Worm (Caenorhabditis elegans) whole organism, L3 larva: Measurements from ENCODE around the gene F20B10.3.

Experiments used
- ZK546.5 ChIP-seq: sonication (generic microtip); optimal IDR thresholded peaks from 2 replicates; lab custom pipeline; 2017; ENCODE audit warnings: missing biosample characterization, missing genetic modification characterization
- aly-2 ChIP-seq: fragments of 150-350 bp; optimal IDR thresholded peaks from 2 replicates; lab custom pipeline; 2014; ENCODE audit warnings: missing biosample characterization, missing genetic modification characterization
- ama-1 ChIP-seq: fragments of 150-350 bp; optimal IDR thresholded peaks from 2 replicates; lab custom pipeline; 2018
- egl-27 ChIP-seq: sonication (generic microtip); optimal IDR thresholded peaks from 4 replicates; lab custom pipeline; 2017; ENCODE audit warnings: missing biosample characterization, missing genetic modification reagents, missing genetic modification characterization
- elt-3 ChIP-seq, 3 experiments: fragments of 150-350 bp in 1 of 3; sonication (generic microtip) in 2 of 3; optimal IDR thresholded peaks; 2 replicates in 2 of 3; 4 replicates in 1 of 3; lab custom pipeline; 2014 to 2017; ENCODE audit warnings: missing biosample characterization in 3 of 3, missing genetic modification characterization in 3 of 3
- nfya-1 ChIP-seq: sonication (generic microtip); optimal IDR thresholded peaks from 2 replicates; lab custom pipeline; 2017; ENCODE audit warnings: missing genetic modification characterization, mild to moderate bottlenecking, missing compliant biosample characterization, antibody characterized with exemption, moderate library complexity; ENCODE audit not compliant: insufficient read depth
- pha-4 ChIP-seq: fragments of 150-350 bp; optimal IDR thresholded peaks from 2 replicates; lab custom pipeline; 2014; ENCODE audit warnings: missing biosample characterization, missing genetic modification reagents, missing genetic modification characterization
- pqm-1 ChIP-seq: fragments of 150-350 bp; optimal IDR thresholded peaks from 2 replicates; lab custom pipeline; 2017; ENCODE audit warnings: missing biosample characterization, missing genetic modification characterization, inconsistent platforms
- skn-1 ChIP-seq: fragments of 150-350 bp; optimal IDR thresholded peaks from 2 replicates; lab custom pipeline; 2014; ENCODE audit warnings: missing biosample characterization, missing genetic modification characterization
- tbx-2 ChIP-seq: sonication (generic microtip); optimal IDR thresholded peaks from 2 replicates; lab custom pipeline; 2016; ENCODE audit warnings: mild to moderate bottlenecking, missing genetic modification characterization, missing compliant biosample characterization
- unc-62 ChIP-seq: fragments of 150-350 bp; sonication (generic microtip); optimal IDR thresholded peaks from 4 replicates; lab custom pipeline; 2014; ENCODE audit warnings: missing biosample characterization, missing genetic modification reagents, missing genetic modification characterization
- zag-1 ChIP-seq: fragments of 150-350 bp; optimal IDR thresholded peaks from 2 replicates; lab custom pipeline; 2014; ENCODE audit warnings: missing biosample characterization, missing genetic modification characterization
- ztf-11 ChIP-seq: fragments of 150-350 bp; optimal IDR thresholded peaks from 2 replicates; lab custom pipeline; 2014; ENCODE audit warnings: missing biosample characterization, missing genetic modification characterization

DNA sequence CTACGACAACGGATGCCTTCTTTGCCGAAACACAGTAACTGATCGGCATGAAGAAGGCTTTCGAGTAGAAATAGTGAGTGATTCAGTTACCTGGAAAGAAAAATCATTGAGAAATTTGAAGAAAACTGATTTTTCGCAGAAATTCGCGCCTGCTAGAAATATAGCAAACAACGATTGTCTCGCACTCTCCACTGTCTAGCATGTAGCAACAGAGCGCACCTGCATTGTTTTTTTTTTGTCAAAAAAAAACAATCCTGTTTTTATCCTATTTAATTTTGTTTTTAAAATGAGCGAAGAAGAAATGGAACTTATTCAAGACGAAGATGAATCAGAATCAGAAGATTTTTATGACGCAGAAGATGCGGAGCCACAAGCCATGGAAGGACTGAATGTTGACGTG, 47.0 kb upstream of the F20B10.3 start, which contains the start of the genes ddb-1 and M18.6:
- TF ChIP-seq ztf-11 (tag; lab: Kevin White, UChicago): no peak
- no peak for TF ChIP-seq skn-1
- TF ChIP-seq tbx-2 (tag; lab: Kevin White, UChicago): no peak
- no peak for TF ChIP-seq pqm-1 (tag; lab: Kevin White, UChicago)
- TF ChIP-seq ZK546.5 (tag; lab: Kevin White, UChicago): no peak
- TF ChIP-seq ama-1 (lab: Kevin White, UChicago): no peak
- TF ChIP-seq aly-2: no peak
- no peak for TF ChIP-seq zag-1
- TF ChIP-seq nfya-1 (tag; lab: Kevin White, UChicago): peak; percentile 66
- TF ChIP-seq pha-4 (tag; lab: Kevin White, UChicago): peak; percentile 81
- TF ChIP-seq elt-3 (tag; optimal IDR thresholded peaks at IDR 0.05; lab: Kevin White, UChicago): no peak
- TF ChIP-seq unc-62: no peak
- no peak for TF ChIP-seq egl-27 (tag; lab: Kevin White, UChicago)
